Worm (Caenorhabditis elegans) whole organism, mixed stage, embryonic: ENCODE data around the gene T08G5.15.
A peak's percentile ranks its signal among the peaks of the same experiment; 100 is the strongest.

Experiments used
- bed-3 ChIP-seq: fragments of 200-800 bp; sonication (Bioruptor generic); optimal IDR thresholded peaks from 3 replicates; lab custom pipeline; 2018; ENCODE audit warnings: mild to moderate bottlenecking, missing genetic modification characterization, moderate library complexity, missing compliant biosample characterization
- ceh-39 ChIP-seq: fragments of 150-350 bp; optimal IDR thresholded peaks from 2 replicates; lab custom pipeline; 2014; ENCODE audit warnings: missing biosample characterization, missing genetic modification characterization
- ceh-43 ChIP-seq: fragments of 200-800 bp; sonication (Bioruptor generic); optimal IDR thresholded peaks from 2 replicates; lab custom pipeline; 2018; ENCODE audit warnings: mild to moderate bottlenecking, missing genetic modification characterization, moderate library complexity, missing compliant biosample characterization
- ceh-83 ChIP-seq: fragments of 200-800 bp; sonication (Bioruptor generic); optimal IDR thresholded peaks from 2 replicates; lab custom pipeline; 2018; ENCODE audit warnings: mild to moderate bottlenecking, missing genetic modification characterization, missing compliant biosample characterization
- ces-1 ChIP-seq: fragments of 150-350 bp; optimal IDR thresholded peaks from 2 replicates; lab custom pipeline; 2014; ENCODE audit warnings: missing biosample characterization, missing genetic modification reagents, missing genetic modification characterization
- cnd-1 ChIP-seq: fragments of 200-800 bp; sonication (Bioruptor generic); optimal IDR thresholded peaks from 2 replicates; lab custom pipeline; 2018; ENCODE audit warnings: mild to moderate bottlenecking, missing genetic modification characterization, missing compliant biosample characterization
- drap-1 ChIP-seq: fragments of 200-800 bp; sonication (Bioruptor generic); optimal IDR thresholded peaks from 3 replicates; lab custom pipeline; 2018; ENCODE audit warnings: mild to moderate bottlenecking, missing genetic modification characterization, missing compliant biosample characterization
- elt-3 ChIP-seq: fragments of 150-350 bp; optimal IDR thresholded peaks from 2 replicates; lab custom pipeline; 2014; ENCODE audit warnings: missing biosample characterization, missing genetic modification characterization
- flh-1 ChIP-seq: fragments of 200-800 bp; sonication (Bioruptor generic); optimal IDR thresholded peaks from 2 replicates; lab custom pipeline; 2018; ENCODE audit warnings: mild to moderate bottlenecking, missing genetic modification characterization, moderate library complexity, missing compliant biosample characterization
- ham-2 ChIP-seq: fragments of 200-800 bp; sonication (Bioruptor generic); optimal IDR thresholded peaks from 2 replicates; lab custom pipeline; 2018; ENCODE audit warnings: mild to moderate bottlenecking, missing genetic modification characterization, missing compliant biosample characterization
- lin-13 ChIP-seq: fragments of 150-350 bp; optimal IDR thresholded peaks from 2 replicates; lab custom pipeline; 2014; ENCODE audit warnings: missing biosample characterization, missing genetic modification characterization
- lin-32 ChIP-seq: fragments of 200-800 bp; sonication (Bioruptor generic); optimal IDR thresholded peaks from 2 replicates; lab custom pipeline; 2018; ENCODE audit warnings: mild to moderate bottlenecking, missing genetic modification characterization, missing compliant biosample characterization
- lsy-2 ChIP-seq: fragments of 150-350 bp; optimal IDR thresholded peaks from 2 replicates; lab custom pipeline; 2014; ENCODE audit warnings: missing biosample characterization, missing genetic modification characterization
- mab-5 ChIP-seq: fragments of 150-350 bp; optimal IDR thresholded peaks from 2 replicates; lab custom pipeline; 2014; ENCODE audit warnings: missing biosample characterization, missing genetic modification characterization
- mep-1 ChIP-seq: fragments of 150-350 bp; optimal IDR thresholded peaks from 2 replicates; lab custom pipeline; 2017; ENCODE audit warnings: missing biosample characterization, missing genetic modification reagents, missing genetic modification characterization, inconsistent platforms
- mls-2 ChIP-seq: sonication (generic microtip); optimal IDR thresholded peaks from 2 replicates; lab custom pipeline; 2016; ENCODE audit warnings: mild to moderate bottlenecking, missing genetic modification characterization, moderate library complexity, missing compliant biosample characterization
- nhr-12 ChIP-seq: fragments of 150-350 bp; optimal IDR thresholded peaks from 2 replicates; lab custom pipeline; 2014; ENCODE audit warnings: missing biosample characterization, missing genetic modification characterization
- nhr-2 ChIP-seq: fragments of 150-350 bp; optimal IDR thresholded peaks from 2 replicates; lab custom pipeline; 2014; ENCODE audit warnings: missing biosample characterization, missing genetic modification characterization
- nhr-237 ChIP-seq: fragments of 150-350 bp; optimal IDR thresholded peaks from 2 replicates; lab custom pipeline; 2014; ENCODE audit warnings: missing biosample characterization, missing genetic modification characterization
- nhr-28 ChIP-seq: fragments of 150-350 bp; optimal IDR thresholded peaks from 2 replicates; lab custom pipeline; 2014; ENCODE audit warnings: missing biosample characterization, missing genetic modification characterization
- nhr-76 ChIP-seq: sonication (generic microtip); optimal IDR thresholded peaks from 2 replicates; lab custom pipeline; 2017; ENCODE audit warnings: missing biosample characterization, missing genetic modification characterization
- pha-4 ChIP-seq: fragments of 150-350 bp; optimal IDR thresholded peaks from 2 replicates; lab custom pipeline; 2018; ENCODE audit warnings: missing biosample characterization, missing genetic modification reagents, missing genetic modification characterization
- sem-2 ChIP-seq: fragments of 200-800 bp; sonication (Bioruptor generic); optimal IDR thresholded peaks from 2 replicates; lab custom pipeline; 2018; ENCODE audit warnings: mild to moderate bottlenecking, missing genetic modification characterization, missing compliant biosample characterization
- snpc-4 ChIP-seq: fragments of 150-350 bp; optimal IDR thresholded peaks from 2 replicates; lab custom pipeline; 2014; ENCODE audit warnings: missing biosample characterization, missing genetic modification characterization
- sptf-1 ChIP-seq: sonication (generic microtip); optimal IDR thresholded peaks from 2 replicates; lab custom pipeline; 2017; ENCODE audit warnings: mild to moderate bottlenecking, missing genetic modification characterization, moderate library complexity, missing compliant biosample characterization
- unc-120 ChIP-seq: sonication (generic microtip); optimal IDR thresholded peaks from 2 replicates; lab custom pipeline; 2017; ENCODE audit warnings: missing genetic modification characterization, missing compliant biosample characterization; ENCODE audit not compliant: poor library complexity, severe bottlenecking
- unc-39 ChIP-seq: fragments of 150-350 bp; optimal IDR thresholded peaks from 2 replicates; lab custom pipeline; 2014; ENCODE audit warnings: missing biosample characterization, missing genetic modification characterization
- zip-8 ChIP-seq: fragments of 150-350 bp; optimal IDR thresholded peaks from 2 replicates; lab custom pipeline; 2014; ENCODE audit warnings: missing biosample characterization, missing genetic modification characterization

Gene T08G5.15

ce11 chrV:14012002-14012554 lies 10.9 kb downstream of the T08G5.15 start, which contains the start of the genes ddx-17 and aip-1 (continued):
- TF ChIP-seq nhr-237 (tag; lab: Kevin White, UChicago): peak; percentile 42
- no peak for TF ChIP-seq mab-5 (tag; lab: Kevin White, UChicago)
- no peak for TF ChIP-seq elt-3 (tag; lab: Kevin White, UChicago)
- peak; percentile 53 for TF ChIP-seq ces-1
- TF ChIP-seq nhr-28 (tag; lab: Kevin White, UChicago): no peak
- peak; percentile 59 for TF ChIP-seq lin-13
- TF ChIP-seq ham-2 (GFP tag; lab: Kevin White, UChicago): no peak
- no peak for TF ChIP-seq unc-120 (tag; lab: Kevin White, UChicago)
- TF ChIP-seq, all 35 proteins: peak for 7

- no peak for TF ChIP-seq nhr-76 (tag; lab: Kevin White, UChicago)
- no peak for TF ChIP-seq drap-1
- TF ChIP-seq cnd-1 (tag; lab: Kevin White, UChicago): no peak
- no peak for TF ChIP-seq elt-3 (tag; lab: Kevin White, UChicago)
- TF ChIP-seq snpc-4 (tag; lab: Kevin White, UChicago): no peak
- peak; percentile 13 for TF ChIP-seq sem-2 (GFP tag; lab: Kevin White, UChicago)
- TF ChIP-seq, all 35 proteins: peak for 1
Observed at ce11 chrV:14011427-14011826, 11.5 kb downstream of the T08G5.15 start.

- TF ChIP-seq ceh-39 (no peak), elt-3 (tag; lab: Kevin White, UChicago) (no peak), sptf-1 (tag; lab: Kevin White, UChicago) (no peak), unc-120 (tag; lab: Kevin White, UChicago) (no peak), mep-1 (tag; lab: Kevin White, UChicago) (no peak), lin-13 (no peak), lsy-2 (tag; lab: Kevin White, UChicago) (no peak), nhr-12 (tag; lab: Kevin White, UChicago) (no peak), bed-3 (GFP tag; lab: Kevin White, UChicago) (no peak), nhr-2 (tag; lab: Kevin White, UChicago) (no peak), unc-39 (tag; lab: Kevin White, UChicago) (no peak), ceh-43 (GFP tag; lab: Kevin White, UChicago) (no peak), nhr-237 (tag; lab: Kevin White, UChicago) (no peak), mab-5 (tag; lab: Kevin White, UChicago) (no peak), flh-1 (no peak), nhr-76 (tag; lab: Kevin White, UChicago) (no peak), nhr-28 (tag; lab: Kevin White, UChicago) (no peak)
Observed at ce11 chrV:14010021-14010420, 13.0 kb downstream of the T08G5.15 start.

- TF ChIP-seq zip-8 (no peak), ceh-43 (GFP tag; lab: Kevin White, UChicago) (no peak), bed-3 (GFP tag; lab: Kevin White, UChicago) (no peak), nhr-2 (tag; lab: Kevin White, UChicago) (no peak), ceh-83 (GFP tag; lab: Kevin White, UChicago) (no peak), ces-1 (no peak), snpc-4 (tag; lab: Kevin White, UChicago) (no peak), pha-4 (tag; lab: Kevin White, UChicago) (no peak), sem-2 (GFP tag; lab: Kevin White, UChicago) (no peak), unc-120 (tag; lab: Kevin White, UChicago) (no peak), lin-32 (GFP tag; lab: Kevin White, UChicago) (no peak), mab-5 (tag; lab: Kevin White, UChicago) (no peak), cnd-1 (tag; lab: Kevin White, UChicago) (no peak), lin-13 (no peak), nhr-76 (tag; lab: Kevin White, UChicago) (no peak), mls-2 (no peak)
- TF ChIP-seq, all 35 proteins: peak for 0
Observed at ce11 chrV:14008353-14008859, 14.6 kb downstream of the T08G5.15 start.

ce11 chrV:14006819-14007218 lies 16.2 kb downstream of the T08G5.15 start:
- TF ChIP-seq sptf-1 (tag; lab: Kevin White, UChicago) (no peak), ces-1 (peak; percentile 1), ham-2 (GFP tag; lab: Kevin White, UChicago) (peak; percentile 21)
